Worm (Caenorhabditis elegans) whole organism, young adult: ENCODE measurements around the gene fos-1.

Experiments used
- F22D6.2 ChIP-seq: sonication (generic microtip); optimal IDR thresholded peaks from 2 replicates; lab custom pipeline; 2016; ENCODE audit warnings: mild to moderate bottlenecking, missing genetic modification characterization, missing compliant biosample characterization
- F49E8.2 ChIP-seq: sonication (generic microtip); optimal IDR thresholded peaks from 3 replicates; lab custom pipeline; 2017; ENCODE audit warnings: missing genetic modification characterization, mild to moderate bottlenecking, missing compliant biosample characterization, antibody characterized with exemption, moderate library complexity; ENCODE audit not compliant: insufficient read depth
- K11D2.4 ChIP-seq: fragments of 200-800 bp; sonication (Bioruptor generic); IDR thresholded peaks from 2 replicates; pipeline ENCODE4 v1.3.6; 2022; ENCODE audit warnings: missing genetic modification reagents, missing genetic modification characterization, missing compliant biosample characterization
- Y56A3A.18 ChIP-seq: fragments of 200-800 bp; sonication (Bioruptor generic); IDR thresholded peaks from 2 replicates; pipeline ENCODE4 v1.3.6; 2022; ENCODE audit warnings: missing genetic modification reagents, missing genetic modification characterization, missing compliant biosample characterization
- ama-1 ChIP-seq, 3 experiments: fragments of 150-350 bp in 1 of 3; sonication (generic microtip) in 2 of 3; optimal IDR thresholded peaks; 2 replicates each; lab custom pipeline; 2014 to 2018; ENCODE audit warnings: missing biosample characterization in 2 of 3, missing genetic modification characterization in 2 of 3, missing genetic modification reagents in 2 of 3
- aptf-2 ChIP-seq: fragments of 200-800 bp; sonication (Bioruptor generic); conservative IDR thresholded peaks from 2 replicates; pipeline ENCODE4 v1.3.6; 2022; ENCODE audit warnings: missing genetic modification reagents, missing genetic modification characterization, missing compliant biosample characterization
- atf-7 ChIP-seq: sonication (generic microtip); optimal IDR thresholded peaks from 2 replicates; lab custom pipeline; 2017; ENCODE audit warnings: mild to moderate bottlenecking, missing genetic modification characterization, missing compliant biosample characterization
- athp-1 ChIP-seq: sonication (generic microtip); optimal IDR thresholded peaks from 2 replicates; lab custom pipeline; 2017; ENCODE audit warnings: mild to moderate bottlenecking, missing genetic modification characterization, missing compliant biosample characterization
- attf-3 ChIP-seq: fragments of 200-800 bp; sonication (Bioruptor generic); conservative IDR thresholded peaks from 2 replicates; pipeline ENCODE4 v1.3.6; 2022; ENCODE audit warnings: missing genetic modification reagents, missing genetic modification characterization, missing compliant biosample characterization
- attf-5 ChIP-seq: fragments of 200-800 bp; sonication (Bioruptor generic); optimal IDR thresholded peaks from 2 replicates; lab custom pipeline; 2018; ENCODE audit warnings: mild to moderate bottlenecking, missing genetic modification characterization, missing compliant biosample characterization
- bed-2 ChIP-seq: fragments of 200-800 bp; sonication (Bioruptor generic); IDR thresholded peaks from 2 replicates; pipeline ENCODE4 v1.3.6; 2022; ENCODE audit warnings: missing genetic modification reagents, missing genetic modification characterization, missing compliant biosample characterization
- cebp-2 ChIP-seq: fragments of 200-800 bp; sonication (Bioruptor generic); IDR thresholded peaks from 2 replicates; pipeline ENCODE4 v1.3.6; 2022; ENCODE audit warnings: missing genetic modification characterization, missing compliant biosample characterization
- ceh-27 ChIP-seq: fragments of 200-800 bp; sonication (Bioruptor generic); optimal IDR thresholded peaks from 2 replicates; lab custom pipeline; 2018; ENCODE audit warnings: mild to moderate bottlenecking, missing genetic modification characterization, moderate library complexity, missing compliant biosample characterization
- ceh-40 ChIP-seq: fragments of 200-800 bp; sonication (Bioruptor generic); IDR thresholded peaks from 2 replicates; pipeline ENCODE4 v1.3.6; 2022; ENCODE audit warnings: missing genetic modification characterization, missing compliant biosample characterization
- efl-1 ChIP-seq: fragments of 150-350 bp; optimal IDR thresholded peaks from 2 replicates; lab custom pipeline; 2014; ENCODE audit warnings: missing biosample characterization, missing genetic modification reagents, missing genetic modification characterization
- egl-18 ChIP-seq: fragments of 200-800 bp; sonication (Bioruptor generic); IDR thresholded peaks from 2 replicates; pipeline ENCODE4 v1.3.6; 2022; ENCODE audit warnings: missing genetic modification reagents, missing genetic modification characterization, missing compliant biosample characterization
- ekl-4 ChIP-seq: fragments of 200-800 bp; sonication (Bioruptor generic); IDR thresholded peaks from 2 replicates; pipeline ENCODE4 v1.3.6; 2022; ENCODE audit warnings: missing genetic modification reagents, missing genetic modification characterization, missing compliant biosample characterization
- ets-4 ChIP-seq: fragments of 200-800 bp; sonication (Bioruptor generic); optimal IDR thresholded peaks from 2 replicates; lab custom pipeline; 2018; ENCODE audit warnings: mild to moderate bottlenecking, missing genetic modification characterization, missing compliant biosample characterization
- him-1 ChIP-seq: sonication (generic microtip); optimal IDR thresholded peaks from 2 replicates; lab custom pipeline; 2016; ENCODE audit warnings: missing genotype, missing genetic modification reagents, missing genetic modification characterization, missing compliant biosample characterization
- hlh-12 ChIP-seq: sonication (generic microtip); optimal IDR thresholded peaks from 2 replicates; lab custom pipeline; 2016; ENCODE audit warnings: missing genetic modification characterization, missing compliant biosample characterization
- hlh-26 ChIP-seq: fragments of 200-800 bp; sonication (Bioruptor generic); conservative IDR thresholded peaks from 2 replicates; pipeline ENCODE4 v1.3.6; 2022; ENCODE audit warnings: missing genetic modification reagents, missing genetic modification characterization, missing compliant biosample characterization
- hrde-1 ChIP-seq: sonication (generic microtip); optimal IDR thresholded peaks from 2 replicates; lab custom pipeline; 2016; ENCODE audit warnings: missing genetic modification characterization, mild to moderate bottlenecking, missing compliant biosample characterization, moderate library complexity, missing genotype, missing genetic modification reagents, borderline replicate concordance
- let-607 ChIP-seq, 2 experiments: fragments of 200-800 bp in 1 of 2; sonication (Bioruptor generic) in 1 of 2; sonication (generic microtip) in 1 of 2; optimal IDR thresholded peaks; 2 replicates each; lab custom pipeline; 2016 to 2018; ENCODE audit warnings: mild to moderate bottlenecking in 2 of 2, missing compliant biosample characterization in 2 of 2, missing genetic modification characterization in 2 of 2, moderate library complexity in 2 of 2, missing genotype in 1 of 2
- lin-40 ChIP-seq: sonication (generic microtip); optimal IDR thresholded peaks from 2 replicates; lab custom pipeline; 2016; ENCODE audit warnings: missing genetic modification characterization, mild to moderate bottlenecking, missing compliant biosample characterization, missing genotype, missing genetic modification reagents
- lir-1 ChIP-seq: fragments of 200-800 bp; sonication (Bioruptor generic); conservative IDR thresholded peaks from 2 replicates; pipeline ENCODE4 v1.3.6; 2022; ENCODE audit warnings: missing genetic modification reagents, missing genetic modification characterization, missing compliant biosample characterization
- madf-3 ChIP-seq: fragments of 200-800 bp; sonication (Bioruptor generic); IDR thresholded peaks from 2 replicates; pipeline ENCODE4 v1.3.6; 2022; ENCODE audit warnings: missing genetic modification reagents, missing genetic modification characterization, missing compliant biosample characterization
- madf-6 ChIP-seq: fragments of 200-800 bp; sonication (Bioruptor generic); IDR thresholded peaks from 2 replicates; pipeline ENCODE4 v1.3.6; 2022; ENCODE audit warnings: missing genetic modification reagents, missing genetic modification characterization, missing compliant biosample characterization
- madf-8 ChIP-seq: fragments of 200-800 bp; sonication (Bioruptor generic); conservative IDR thresholded peaks from 2 replicates; pipeline ENCODE4 v1.3.6; 2022; ENCODE audit warnings: missing genetic modification reagents, missing genetic modification characterization, missing compliant biosample characterization
- mcd-1 ChIP-seq: fragments of 200-800 bp; sonication (Bioruptor generic); IDR thresholded peaks from 2 replicates; pipeline ENCODE4 v1.3.6; 2022; ENCODE audit warnings: missing genetic modification reagents, missing genetic modification characterization, missing compliant biosample characterization
- mes-4 ChIP-seq: sonication (generic microtip); optimal IDR thresholded peaks from 2 replicates; lab custom pipeline; 2016; ENCODE audit warnings: missing genotype, missing genetic modification characterization, missing compliant biosample characterization
- pbrm-1 ChIP-seq: fragments of 200-800 bp; sonication (Bioruptor generic); IDR thresholded peaks from 2 replicates; pipeline ENCODE4 v1.3.6; 2022; ENCODE audit warnings: missing genetic modification reagents, missing genetic modification characterization, missing compliant biosample characterization
- rec-8 ChIP-seq, 2 experiments: sonication (generic microtip); optimal IDR thresholded peaks; 2 replicates each; lab custom pipeline; 2016; ENCODE audit warnings: mild to moderate bottlenecking in 2 of 2, missing genetic modification characterization in 2 of 2, missing genetic modification reagents in 2 of 2, missing genotype in 2 of 2, missing biosample characterization in 1 of 2, missing compliant biosample characterization in 1 of 2, moderate library complexity in 1 of 2
- repo-1 ChIP-seq: sonication (generic microtip); optimal IDR thresholded peaks from 2 replicates; lab custom pipeline; 2017; ENCODE audit warnings: mild to moderate bottlenecking, missing genetic modification characterization, missing compliant biosample characterization
- rpc-1 ChIP-seq, 2 experiments: fragments of 150-350 bp in 1 of 2; sonication (generic microtip) in 1 of 2; optimal IDR thresholded peaks; 2 replicates each; lab custom pipeline; 2014 to 2018; ENCODE audit warnings: missing biosample characterization in 1 of 2, missing genetic modification characterization in 1 of 2, missing genetic modification reagents in 1 of 2, missing genotype in 1 of 2
- snpc-1.1 ChIP-seq: sonication (generic microtip); optimal IDR thresholded peaks from 2 replicates; lab custom pipeline; 2017; ENCODE audit warnings: missing genetic modification characterization, mild to moderate bottlenecking, missing compliant biosample characterization, antibody characterized with exemption, moderate library complexity, missing genotype, missing genetic modification reagents; ENCODE audit not compliant: insufficient read depth
- sptf-2 ChIP-seq: fragments of 200-800 bp; sonication (Bioruptor generic); optimal IDR thresholded peaks from 2 replicates; lab custom pipeline; 2018; ENCODE audit warnings: mild to moderate bottlenecking, missing genetic modification characterization, missing compliant biosample characterization
- tbp1 ChIP-seq: fragments of 200-800 bp; sonication (Bioruptor generic); optimal IDR thresholded peaks from 2 replicates; lab custom pipeline; 2018; ENCODE audit warnings: mild to moderate bottlenecking, missing genetic modification characterization, missing compliant biosample characterization
- tlf-1 ChIP-seq: fragments of 200-800 bp; sonication (Bioruptor generic); optimal IDR thresholded peaks from 2 replicates; lab custom pipeline; 2018; ENCODE audit warnings: mild to moderate bottlenecking, missing genetic modification characterization, missing compliant biosample characterization
- ztf-18 ChIP-seq: sonication (generic microtip); optimal IDR thresholded peaks from 2 replicates; lab custom pipeline; 2016; ENCODE audit warnings: missing genotype, mild to moderate bottlenecking, missing genetic modification characterization, missing compliant biosample characterization
- ztf-22 ChIP-seq: fragments of 200-800 bp; sonication (Bioruptor generic); optimal IDR thresholded peaks from 2 replicates; lab custom pipeline; 2018; ENCODE audit warnings: mild to moderate bottlenecking, missing genetic modification characterization, moderate library complexity, missing compliant biosample characterization
- ztf-26 ChIP-seq: sonication (generic microtip); optimal IDR thresholded peaks from 2 replicates; lab custom pipeline; 2017; ENCODE audit warnings: missing genetic modification characterization, missing compliant biosample characterization
- ztf-28 ChIP-seq: fragments of 200-800 bp; sonication (Bioruptor generic); IDR thresholded peaks from 2 replicates; pipeline ENCODE4 v1.3.6; 2022; ENCODE audit warnings: missing genetic modification reagents, missing genetic modification characterization, missing compliant biosample characterization

The fos-1 gene

ce11 chrV:5996114-5996513 lies 7.3 kb upstream of the fos-1 start, which contains the start of gene cpg-4 (continued):
- no peak for TF ChIP-seq hrde-1 (tag; lab: Kevin White, UChicago)
- no peak for TF ChIP-seq rec-8 (tag; optimal IDR thresholded peaks at IDR 0.05; lab: Kevin White, UChicago)
- no peak for TF ChIP-seq let-607 (tag; optimal IDR thresholded peaks at IDR 0.05; lab: Kevin White, UChicago)
- no peak for TF ChIP-seq aptf-2
- TF ChIP-seq madf-3 = peak; percentile 66; the same call in 1 of the 2 replicates
- TF ChIP-seq ztf-22 (GFP tag; lab: Kevin White, UChicago) = no peak
- TF ChIP-seq K11D2.4 = no peak
- no peak for TF ChIP-seq ztf-26 (tag; lab: Kevin White, UChicago)
- TF ChIP-seq tlf-1 (GFP tag; lab: Kevin White, UChicago) = peak; percentile 7
- TF ChIP-seq ama-1 (optimal IDR thresholded peaks at IDR 0.05; lab: Kevin White, UChicago) = no peak
- TF ChIP-seq ama-1 (GFP tag; optimal IDR thresholded peaks at IDR 0.05; lab: Kevin White, UChicago) = no peak
- TF ChIP-seq athp-1 (tag; lab: Kevin White, UChicago) = no peak
- peak; percentile 26; the same call in 1 of the 2 replicates for TF ChIP-seq lir-1 (GFP tag; lab: Robert Waterston, UW)
- no peak for TF ChIP-seq ztf-28 (GFP tag; lab: Robert Waterston, UW)
- TF ChIP-seq mes-4 (tag; lab: Kevin White, UChicago) = no peak
- TF ChIP-seq pbrm-1 (GFP tag; lab: Robert Waterston, UW) = no peak
- TF ChIP-seq rpc-1 (optimal IDR thresholded peaks at IDR 0.05; lab: Kevin White, UChicago) = no peak
- TF ChIP-seq rpc-1 (tag; optimal IDR thresholded peaks at IDR 0.05; lab: Kevin White, UChicago) = no peak
- TF ChIP-seq tbp1 (GFP tag; lab: Kevin White, UChicago) = no peak
- TF ChIP-seq egl-18 (GFP tag; lab: Robert Waterston, UW) = no peak
- no peak for TF ChIP-seq mcd-1 (GFP tag; lab: Robert Waterston, UW)
- no peak for TF ChIP-seq snpc-1.1 (tag; lab: Kevin White, UChicago)
- no peak for TF ChIP-seq ets-4 (GFP tag; lab: Kevin White, UChicago)
- no peak for TF ChIP-seq F22D6.2 (tag; lab: Kevin White, UChicago)
- 0 out of 2 replicates have a peak, but pooled peaks have one; percentile 17 for TF ChIP-seq attf-3
- TF ChIP-seq cebp-2 = no peak
- no peak for TF ChIP-seq atf-7 (tag; lab: Kevin White, UChicago)
- TF ChIP-seq F49E8.2 (tag; lab: Kevin White, UChicago) = peak; percentile 69
- peak; percentile 89 for TF ChIP-seq efl-1 (GFP tag; lab: Kevin White, UChicago)
- TF ChIP-seq him-1 = no peak
- no peak for TF ChIP-seq ceh-40 (GFP tag; lab: Robert Waterston, UW)
- TF ChIP-seq hlh-12 (tag; lab: Kevin White, UChicago) = no peak
- no peak for TF ChIP-seq ceh-27 (GFP tag; lab: Kevin White, UChicago)
- TF ChIP-seq ekl-4 (GFP tag; lab: Robert Waterston, UW) = peak; percentile 53; the same call in 1 of the 2 replicates
- no peak for TF ChIP-seq attf-5 (GFP tag; lab: Kevin White, UChicago)
- peak; percentile 98 for TF ChIP-seq madf-8
- TF ChIP-seq lin-40 (tag; lab: Kevin White, UChicago) = no peak
- no peak for TF ChIP-seq sptf-2 (GFP tag; lab: Kevin White, UChicago)
- TF ChIP-seq hlh-26 (GFP tag; lab: Robert Waterston, UW) = no peak
- no peak for TF ChIP-seq repo-1 (tag; lab: Kevin White, UChicago)
- no peak for TF ChIP-seq ztf-18 (tag; lab: Kevin White, UChicago)
- TF ChIP-seq madf-6 (GFP tag; lab: Robert Waterston, UW) = peak; percentile 98
- TF ChIP-seq bed-2 (GFP tag; lab: Robert Waterston, UW) = no peak
- no peak for TF ChIP-seq Y56A3A.18 (GFP tag; lab: Robert Waterston, UW)
